Fruit fly (Drosophila melanogaster): ENCODE results near the gene CG5250.

Gene CG5250

DNA sequence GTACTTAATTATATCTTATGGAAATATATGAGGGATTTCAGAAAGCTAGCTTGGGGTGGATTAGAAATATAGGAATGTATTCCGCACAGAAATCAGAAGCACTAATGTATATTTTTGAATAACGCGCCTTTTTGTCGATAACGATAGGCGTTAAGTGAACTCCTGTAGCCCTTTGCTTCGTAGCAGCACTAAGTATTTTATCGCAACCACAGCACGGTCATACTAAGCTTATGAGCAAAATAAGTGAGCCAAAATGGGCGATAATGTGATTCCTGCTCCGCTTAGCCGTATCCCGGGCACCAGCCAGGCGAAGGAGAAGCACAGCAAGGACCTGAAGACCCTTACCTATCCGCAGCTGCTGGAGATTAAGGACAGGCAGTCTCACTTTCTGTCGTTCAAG lies at the start of gene CG5250, which contains the start of gene Polr2M:
TSS of gene CG5250 (minus strand) at position 32 of the 400 bp plus-strand sequence.
TSS of gene Polr2M (plus strand) at position 219 of the 400 bp plus-strand sequence.
- no peak for TF ChIP-seq kah (GFP tag; optimal IDR thresholded peaks at IDR 0.05)
- TF ChIP-seq pros (GFP tag; optimal IDR thresholded peaks at IDR 0.05): no peak
- TF ChIP-seq Hr3 (GFP tag; optimal IDR thresholded peaks at IDR 0.05): no peak
- TF ChIP-seq psq (GFP tag; optimal IDR thresholded peaks at IDR 0.05): no peak
- peak; percentile 90 for TF ChIP-seq CG7928 (GFP tag; optimal IDR thresholded peaks at IDR 0.05)
- TF ChIP-seq CG15514 (GFP tag; optimal IDR thresholded peaks at IDR 0.05): peak; percentile 76
- TF ChIP-seq gfzf (GFP tag; optimal IDR thresholded peaks at IDR 0.05): peak; percentile 81
- no peak for TF ChIP-seq CG6175 (GFP tag; IDR thresholded peaks at IDR 0.05)
- TF ChIP-seq unc-4 (GFP tag; IDR thresholded peaks at IDR 0.05; ENCODE audit: partially characterized antibody): 0 out of 2 replicates have a peak, but pooled peaks have one; percentile 26
- TF ChIP-seq Dad (GFP tag; optimal IDR thresholded peaks at IDR 0.05): no peak
- peak; percentile 54 for TF ChIP-seq CG2116 (GFP tag; optimal IDR thresholded peaks at IDR 0.05)
- no peak for TF ChIP-seq ftz-f1 (GFP tag; optimal IDR thresholded peaks at IDR 0.05)
- TF ChIP-seq Chrac-16 (GFP tag; optimal IDR thresholded peaks at IDR 0.05): no peak
- TF ChIP-seq yki (optimal IDR thresholded peaks at IDR 0.05): no peak
- TF ChIP-seq sna (GFP tag; IDR thresholded peaks at IDR 0.05; ENCODE audit: partially characterized antibody): no peak
- peak; percentile 51; the same call in 1 of the 2 replicates for TF ChIP-seq MBD-R2 (GFP tag; IDR thresholded peaks at IDR 0.05)
- TF ChIP-seq Dp (GFP tag; optimal IDR thresholded peaks at IDR 0.05): peak; percentile 92
- no peak for TF ChIP-seq CG4424 (GFP tag; optimal IDR thresholded peaks at IDR 0.05)
- no peak for TF ChIP-seq grn (GFP tag; optimal IDR thresholded peaks at IDR 0.05)
- no peak for TF ChIP-seq Mad (GFP tag; optimal IDR thresholded peaks at IDR 0.05)
- peak; percentile 37 for TF ChIP-seq Sry-δ (GFP tag; optimal IDR thresholded peaks at IDR 0.05)
- TF ChIP-seq schlank (tag; optimal IDR thresholded peaks at IDR 0.05): no peak
- TF ChIP-seq Opbp (GFP tag; IDR thresholded peaks at IDR 0.05; ENCODE audit: partially characterized antibody): peak; percentile 47; the same call in 1 of the 3 replicates
- peak; percentile 20 for TF ChIP-seq CG14710 (tag; optimal IDR thresholded peaks at IDR 0.05)
- TF ChIP-seq Hr51 (GFP tag; optimal IDR thresholded peaks at IDR 0.05): no peak
- peak; percentile 48 for TF ChIP-seq CG13287 (GFP tag; IDR thresholded peaks at IDR 0.05; ENCODE audit: partially characterized antibody)
- TF ChIP-seq zen2 (GFP tag; IDR thresholded peaks at IDR 0.05; ENCODE audit: partially characterized antibody): no peak
- TF ChIP-seq CG17385 (GFP tag; optimal IDR thresholded peaks at IDR 0.05): no peak
- no peak for TF ChIP-seq CG1603 (tag; optimal IDR thresholded peaks at IDR 0.05)
- TF ChIP-seq Dref (GFP tag; IDR thresholded peaks at IDR 0.05): peak; percentile 82
- TF ChIP-seq Kr (GFP tag; optimal IDR thresholded peaks at IDR 0.05): no peak
- TF ChIP-seq zfh2 (GFP tag; optimal IDR thresholded peaks at IDR 0.05): no peak
- 0 out of 3 replicates have a peak, but pooled peaks have one; percentile 27 for TF ChIP-seq vnd (GFP tag; IDR thresholded peaks at IDR 0.05; ENCODE audit: partially characterized antibody)
- TF ChIP-seq CG30431 (GFP tag; optimal IDR thresholded peaks at IDR 0.05): no peak
- peak; percentile 58 for TF ChIP-seq stwl (tag; optimal IDR thresholded peaks at IDR 0.05)
- no peak for TF ChIP-seq Optix (GFP tag; IDR thresholded peaks at IDR 0.05)
- TF ChIP-seq Sin3A (optimal IDR thresholded peaks at IDR 0.05): peak; percentile 9
- peak; percentile 64 for TF ChIP-seq CG9797 (GFP tag; optimal IDR thresholded peaks at IDR 0.05)
- TF ChIP-seq fru (optimal IDR thresholded peaks at IDR 0.05): no peak
- TF ChIP-seq pho (GFP tag; optimal IDR thresholded peaks at IDR 0.05): no peak
- TF ChIP-seq Aef1 (GFP tag; IDR thresholded peaks at IDR 0.05): no peak
- TF ChIP-seq z (GFP tag; IDR thresholded peaks at IDR 0.05): 0 out of 3 replicates have a peak, but pooled peaks have one; percentile 23
- TF ChIP-seq scrt (GFP tag; optimal IDR thresholded peaks at IDR 0.05): peak; percentile 62
- no peak for TF ChIP-seq dm (GFP tag; optimal IDR thresholded peaks at IDR 0.05)
- TF ChIP-seq Bgb (GFP tag; IDR thresholded peaks at IDR 0.05; ENCODE audit: partially characterized antibody): peak; percentile 14; the same call in 1 of the 2 replicates
- no peak for TF ChIP-seq CoRest (tag; optimal IDR thresholded peaks at IDR 0.05)
- TF ChIP-seq Dll (GFP tag; IDR thresholded peaks at IDR 0.05; ENCODE audit: partially characterized antibody): peak; percentile 27; the same call in 1 of the 4 replicates
- TF ChIP-seq CG17186 (GFP tag; optimal IDR thresholded peaks at IDR 0.05): peak; percentile 45
- no peak for TF ChIP-seq Six4 (GFP tag; optimal IDR thresholded peaks at IDR 0.05)
- no peak for TF ChIP-seq CG1233 (GFP tag; optimal IDR thresholded peaks at IDR 0.05)
- no peak for TF ChIP-seq gcm2 (GFP tag; optimal IDR thresholded peaks at IDR 0.05)
